Worm (Caenorhabditis elegans): ENCODE results near the gene str-92.

str-92 gene

ce11 chrV:17655205-17655604 lies 21.2 kb downstream of the str-92 start:
- TF ChIP-seq lsl-1 (GFP tag; optimal IDR thresholded peaks at IDR 0.05) = peak; percentile 75
- peak; percentile 64 for TF ChIP-seq madf-6 (GFP tag; IDR thresholded peaks at IDR 0.05)
- TF ChIP-seq hrde-1 (tag; optimal IDR thresholded peaks at IDR 0.05; ENCODE audit: borderline replicate concordance) = no peak
- TF ChIP-seq D2030.7 (GFP tag; IDR thresholded peaks at IDR 0.05) = peak; percentile 48; the same call in 1 of the 2 replicates
- TF ChIP-seq attf-6 (GFP tag; IDR thresholded peaks at IDR 0.05) = no peak
- peak; percentile 2 for TF ChIP-seq F49E8.2 (tag; optimal IDR thresholded peaks at IDR 0.05; ENCODE audit: insufficient read depth)
- TF ChIP-seq hsf-1 (GFP tag; IDR thresholded peaks at IDR 0.05) = 0 out of 2 replicates have a peak, but pooled peaks have one; percentile 25

ce11 chrV:17650427-17650826 lies 26.0 kb downstream of the str-92 start, which contains the start of gene fbxa-192:
Gene fbxa-192, minus strand, starts transcription at chrV:17650527.
- no peak for TF ChIP-seq cebp-2 (GFP tag; IDR thresholded peaks at IDR 0.05)
- no peak for TF ChIP-seq ceh-27 (GFP tag; optimal IDR thresholded peaks at IDR 0.05)
- no peak for TF ChIP-seq ztf-25 (GFP tag; IDR thresholded peaks at IDR 0.05)
- no peak for TF ChIP-seq snpc-3.4 (tag; optimal IDR thresholded peaks at IDR 0.05)
- TF ChIP-seq F10E7.11 (tag; optimal IDR thresholded peaks at IDR 0.05) = no peak
- no peak for TF ChIP-seq B0261.1 (tag; optimal IDR thresholded peaks at IDR 0.05)
- TF ChIP-seq lin-54 (GFP tag; optimal IDR thresholded peaks at IDR 0.05) = no peak
- no peak for TF ChIP-seq nhr-90 (tag; optimal IDR thresholded peaks at IDR 0.05)
- TF ChIP-seq hrde-1 (tag; optimal IDR thresholded peaks at IDR 0.05; ENCODE audit: borderline replicate concordance) = no peak
- TF ChIP-seq egrh-3 (GFP tag; IDR thresholded peaks at IDR 0.05) = no peak
- TF ChIP-seq die-1 (tag; optimal IDR thresholded peaks at IDR 0.05) = no peak
- no peak for TF ChIP-seq lag-1 (GFP tag; IDR thresholded peaks at IDR 0.05)
- no peak for TF ChIP-seq nhr-80 (tag; optimal IDR thresholded peaks at IDR 0.05)
- TF ChIP-seq F37B4.10 (GFP tag; IDR thresholded peaks at IDR 0.05) = no peak

- TF ChIP-seq ceh-40 (GFP tag; IDR thresholded peaks at IDR 0.05) = no peak
- no peak for TF ChIP-seq ekl-4 (GFP tag; IDR thresholded peaks at IDR 0.05)
- TF ChIP-seq lir-1 (GFP tag; conservative IDR thresholded peaks at IDR 0.05) = no peak
- TF ChIP-seq B0035.1 (tag; optimal IDR thresholded peaks at IDR 0.05) = no peak
- no peak for TF ChIP-seq T07F8.4 (tag; optimal IDR thresholded peaks at IDR 0.05)
- TF ChIP-seq F55B11.4 (tag; optimal IDR thresholded peaks at IDR 0.05; ENCODE audit: borderline replicate concordance, insufficient read depth) = no peak
- TF ChIP-seq pbrm-1 (GFP tag; IDR thresholded peaks at IDR 0.05) = no peak
- no peak for TF ChIP-seq F23B12.7 (tag; optimal IDR thresholded peaks at IDR 0.05; ENCODE audit: insufficient read depth)
These were observed 47.9 kb downstream of the str-92 start, which contains the start of gene F57G4.10 for ce11 chrV:17628566-17628965. Gene F57G4.10, plus strand, starts transcription at chrV:17628866.

Measured in whole organism, young adult.